Worm (Caenorhabditis elegans): Measurements from ENCODE around the gene bre-2.

The bre-2 gene

DNA sequence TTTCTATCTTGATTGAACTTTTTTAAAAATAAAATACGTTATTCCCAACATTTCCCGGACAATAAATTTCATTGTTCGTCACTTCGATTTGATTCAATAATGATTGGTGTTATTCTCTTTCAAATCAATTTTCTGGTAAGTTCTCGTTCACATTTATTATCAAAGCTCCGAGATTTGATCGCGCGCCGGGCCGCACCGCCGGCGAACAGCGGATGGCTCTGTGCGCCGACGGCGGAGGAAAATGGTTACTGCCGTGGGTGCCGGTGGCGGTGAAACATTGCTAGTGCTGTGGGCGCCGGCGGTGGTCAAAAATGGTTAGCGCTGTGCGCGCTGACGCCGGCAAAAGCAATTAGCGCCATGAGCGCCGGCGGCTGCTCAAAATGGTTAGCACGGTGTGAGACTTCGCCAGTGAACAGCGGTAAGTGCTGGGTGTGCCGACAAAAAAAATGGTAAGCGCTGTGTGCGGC is 48.3 kb downstream of the bre-2 start, which contains the start of gene Y39E4B.13:
Gene Y39E4B.13 (plus strand): TSS at position 51 of the 467 bp plus-strand sequence.
- no peak for TF ChIP-seq sea-2 (GFP tag; optimal IDR thresholded peaks at IDR 0.05)
- TF ChIP-seq ceh-82 (tag; optimal IDR thresholded peaks at IDR 0.05), result no peak
- TF ChIP-seq aly-2 (tag; optimal IDR thresholded peaks at IDR 0.05), result no peak

DNA sequence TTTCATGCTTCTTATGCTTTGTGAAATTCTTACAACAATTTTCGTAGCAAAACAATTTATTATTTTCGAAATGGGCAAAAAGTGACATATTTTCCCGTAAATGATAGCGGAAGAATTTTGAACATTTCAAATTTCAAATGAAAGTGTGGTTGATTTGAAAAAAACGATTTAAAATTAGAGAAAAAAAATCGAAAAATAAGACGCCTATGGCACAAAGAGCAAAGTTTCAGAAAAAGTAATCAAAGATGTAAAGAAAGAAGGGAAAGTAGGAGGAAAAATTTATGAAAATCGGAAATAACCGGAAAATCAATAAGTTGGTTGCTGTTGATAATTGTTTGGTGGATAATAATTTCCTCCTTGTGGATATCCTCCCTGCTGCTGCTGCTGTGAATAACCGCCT is 52.0 kb downstream of the bre-2 start:
- TF ChIP-seq pqm-1 (tag; optimal IDR thresholded peaks at IDR 0.05), result no peak
- TF ChIP-seq daf-12 (tag; optimal IDR thresholded peaks at IDR 0.05), result no peak
- TF ChIP-seq nhr-43 (tag; optimal IDR thresholded peaks at IDR 0.05; ENCODE audit: poor library complexity, severe bottlenecking), result no peak
- TF ChIP-seq nhr-67 (tag; optimal IDR thresholded peaks at IDR 0.05), result no peak
- TF ChIP-seq pha-4 (tag; optimal IDR thresholded peaks at IDR 0.05), result no peak
- TF ChIP-seq nhr-25 (tag; optimal IDR thresholded peaks at IDR 0.05), result no peak
